Worm (Caenorhabditis elegans) whole organism, young adult: Measurements from ENCODE around the gene srh-5.
A peak's percentile ranks its signal among the peaks of the same experiment; 100 is the strongest.

Experiments used
- B0035.1 ChIP-seq: sonication (generic microtip); optimal IDR thresholded peaks from 2 replicates; lab custom pipeline; 2016; ENCODE audit warnings: missing genetic modification characterization, mild to moderate bottlenecking, missing compliant biosample characterization, missing genotype, missing genetic modification reagents
- C17E4.6 ChIP-seq: fragments of 200-800 bp; sonication (Bioruptor generic); IDR thresholded peaks from 2 replicates; pipeline ENCODE4 v1.3.6; 2022; ENCODE audit warnings: missing genetic modification reagents, missing genetic modification characterization, missing compliant biosample characterization
- D2030.7 ChIP-seq: fragments of 200-800 bp; sonication (Bioruptor generic); IDR thresholded peaks from 2 replicates; pipeline ENCODE4 v1.3.6; 2022; ENCODE audit warnings: missing genetic modification reagents, missing genetic modification characterization, missing compliant biosample characterization
- F55B11.4 ChIP-seq: sonication (generic microtip); optimal IDR thresholded peaks from 2 replicates; lab custom pipeline; 2016; ENCODE audit warnings: missing compliant biosample characterization, missing genetic modification characterization, borderline replicate concordance; ENCODE audit not compliant: insufficient read depth
- F57A8.1 ChIP-seq: fragments of 200-800 bp; sonication (Bioruptor generic); optimal IDR thresholded peaks from 2 replicates; lab custom pipeline; 2018; ENCODE audit warnings: mild to moderate bottlenecking, missing genetic modification characterization, moderate library complexity, missing compliant biosample characterization
- K12H6.12 ChIP-seq: fragments of 200-800 bp; sonication (Bioruptor generic); optimal IDR thresholded peaks from 2 replicates; lab custom pipeline; 2018; ENCODE audit warnings: mild to moderate bottlenecking, missing genetic modification characterization, missing compliant biosample characterization
- T26A5.8 ChIP-seq: sonication (generic microtip); optimal IDR thresholded peaks from 2 replicates; lab custom pipeline; 2016; ENCODE audit warnings: missing genetic modification characterization, missing compliant biosample characterization
- Y53F4B.3 ChIP-seq: fragments of 200-800 bp; sonication (Bioruptor generic); IDR thresholded peaks from 2 replicates; pipeline ENCODE4 v1.3.6; 2022; ENCODE audit warnings: missing genetic modification reagents, missing genetic modification characterization, missing compliant biosample characterization
- Y95B8A.8 ChIP-seq: fragments of 200-800 bp; sonication (Bioruptor generic); IDR thresholded peaks from 2 replicates; pipeline ENCODE4 v1.3.6; 2022; ENCODE audit warnings: missing genetic modification reagents, missing genetic modification characterization, missing compliant biosample characterization
- ZK185.1 ChIP-seq: sonication (generic microtip); optimal IDR thresholded peaks from 2 replicates; lab custom pipeline; 2016; ENCODE audit warnings: mild to moderate bottlenecking, missing genetic modification characterization, missing compliant biosample characterization; ENCODE audit not compliant: poor library complexity, severe bottlenecking
- attf-3 ChIP-seq: fragments of 200-800 bp; sonication (Bioruptor generic); conservative IDR thresholded peaks from 2 replicates; pipeline ENCODE4 v1.3.6; 2022; ENCODE audit warnings: missing genetic modification reagents, missing genetic modification characterization, missing compliant biosample characterization
- attf-6 ChIP-seq: fragments of 200-800 bp; sonication (Bioruptor generic); IDR thresholded peaks from 2 replicates; pipeline ENCODE4 v1.3.6; 2022; ENCODE audit warnings: missing genetic modification reagents, missing genetic modification characterization, missing compliant biosample characterization
- bed-1 ChIP-seq: fragments of 200-800 bp; sonication (Bioruptor generic); IDR thresholded peaks from 2 replicates; pipeline ENCODE4 v1.3.6; 2022; ENCODE audit warnings: missing genetic modification reagents, missing genetic modification characterization, missing compliant biosample characterization
- ceh-91 ChIP-seq: fragments of 200-800 bp; sonication (Bioruptor generic); IDR thresholded peaks from 2 replicates; pipeline ENCODE4 v1.3.6; 2022; ENCODE audit warnings: missing genetic modification reagents, missing genetic modification characterization, missing compliant biosample characterization
- dpff-1 ChIP-seq: sonication (generic microtip); optimal IDR thresholded peaks from 2 replicates; lab custom pipeline; 2017; ENCODE audit warnings: mild to moderate bottlenecking, missing genetic modification characterization, missing compliant biosample characterization
- efl-1 ChIP-seq: fragments of 150-350 bp; optimal IDR thresholded peaks from 2 replicates; lab custom pipeline; 2014; ENCODE audit warnings: missing biosample characterization, missing genetic modification reagents, missing genetic modification characterization
- egl-18 ChIP-seq: fragments of 200-800 bp; sonication (Bioruptor generic); IDR thresholded peaks from 2 replicates; pipeline ENCODE4 v1.3.6; 2022; ENCODE audit warnings: missing genetic modification reagents, missing genetic modification characterization, missing compliant biosample characterization
- hmg-1.2 ChIP-seq: fragments of 200-800 bp; sonication (Bioruptor generic); IDR thresholded peaks from 2 replicates; pipeline ENCODE4 v1.3.6; 2022; ENCODE audit warnings: missing genetic modification reagents, missing genetic modification characterization, missing compliant biosample characterization
- hrde-1 ChIP-seq: sonication (generic microtip); optimal IDR thresholded peaks from 2 replicates; lab custom pipeline; 2016; ENCODE audit warnings: missing genetic modification characterization, mild to moderate bottlenecking, missing compliant biosample characterization, moderate library complexity, missing genotype, missing genetic modification reagents, borderline replicate concordance
- hsf-1 ChIP-seq: fragments of 200-800 bp; sonication (Bioruptor generic); IDR thresholded peaks from 2 replicates; pipeline ENCODE4 v1.3.6; 2022; ENCODE audit warnings: missing genetic modification reagents, missing genetic modification characterization, missing compliant biosample characterization
- let-526 ChIP-seq: fragments of 200-800 bp; sonication (Bioruptor generic); IDR thresholded peaks from 2 replicates; pipeline ENCODE4 v1.3.6; 2022; ENCODE audit warnings: missing genetic modification reagents, missing genetic modification characterization, missing compliant biosample characterization
- lin-40 ChIP-seq: sonication (generic microtip); optimal IDR thresholded peaks from 2 replicates; lab custom pipeline; 2016; ENCODE audit warnings: missing genetic modification characterization, mild to moderate bottlenecking, missing compliant biosample characterization, missing genotype, missing genetic modification reagents
- lir-1 ChIP-seq: fragments of 200-800 bp; sonication (Bioruptor generic); conservative IDR thresholded peaks from 2 replicates; pipeline ENCODE4 v1.3.6; 2022; ENCODE audit warnings: missing genetic modification reagents, missing genetic modification characterization, missing compliant biosample characterization
- lsy-27 ChIP-seq: sonication (generic microtip); optimal IDR thresholded peaks from 2 replicates; lab custom pipeline; 2017; ENCODE audit warnings: missing genetic modification characterization, mild to moderate bottlenecking, missing compliant biosample characterization, antibody characterized with exemption, missing genotype, borderline replicate concordance; ENCODE audit not compliant: insufficient read depth
- mes-4 ChIP-seq: sonication (generic microtip); optimal IDR thresholded peaks from 2 replicates; lab custom pipeline; 2016; ENCODE audit warnings: missing genotype, missing genetic modification characterization, missing compliant biosample characterization
- nhr-120 ChIP-seq: fragments of 200-800 bp; sonication (Bioruptor generic); IDR thresholded peaks from 2 replicates; pipeline ENCODE4 v1.3.6; 2022; ENCODE audit warnings: missing genetic modification characterization, missing compliant biosample characterization
- pbrm-1 ChIP-seq: fragments of 200-800 bp; sonication (Bioruptor generic); IDR thresholded peaks from 2 replicates; pipeline ENCODE4 v1.3.6; 2022; ENCODE audit warnings: missing genetic modification reagents, missing genetic modification characterization, missing compliant biosample characterization
- pha-4 ChIP-seq: fragments of 150-350 bp; sonication (generic microtip); optimal IDR thresholded peaks from 2 replicates; lab custom pipeline; 2014; ENCODE audit warnings: missing biosample characterization, missing genetic modification reagents, missing genetic modification characterization
- rec-8 ChIP-seq, 2 experiments: sonication (generic microtip); optimal IDR thresholded peaks; 2 replicates each; lab custom pipeline; 2016; ENCODE audit warnings: mild to moderate bottlenecking in 2 of 2, missing genetic modification characterization in 2 of 2, missing genetic modification reagents in 2 of 2, missing genotype in 2 of 2, missing biosample characterization in 1 of 2, missing compliant biosample characterization in 1 of 2, moderate library complexity in 1 of 2
- repo-1 ChIP-seq: sonication (generic microtip); optimal IDR thresholded peaks from 2 replicates; lab custom pipeline; 2017; ENCODE audit warnings: mild to moderate bottlenecking, missing genetic modification characterization, missing compliant biosample characterization
- rpc-1 ChIP-seq, 2 experiments: fragments of 150-350 bp in 1 of 2; sonication (generic microtip) in 1 of 2; optimal IDR thresholded peaks; 2 replicates each; lab custom pipeline; 2014 to 2018; ENCODE audit warnings: missing biosample characterization in 1 of 2, missing genetic modification characterization in 1 of 2, missing genetic modification reagents in 1 of 2, missing genotype in 1 of 2
- sdz-38 ChIP-seq: sonication (generic microtip); optimal IDR thresholded peaks from 2 replicates; lab custom pipeline; 2016; ENCODE audit warnings: missing genotype, missing genetic modification characterization, missing compliant biosample characterization
- snpc-1.1 ChIP-seq: sonication (generic microtip); optimal IDR thresholded peaks from 2 replicates; lab custom pipeline; 2017; ENCODE audit warnings: missing genetic modification characterization, mild to moderate bottlenecking, missing compliant biosample characterization, antibody characterized with exemption, moderate library complexity, missing genotype, missing genetic modification reagents; ENCODE audit not compliant: insufficient read depth
- snpc-1.3 ChIP-seq: sonication (generic microtip); optimal IDR thresholded peaks from 2 replicates; lab custom pipeline; 2017; ENCODE audit warnings: missing genetic modification characterization, mild to moderate bottlenecking, missing compliant biosample characterization, antibody characterized with exemption, moderate library complexity, missing genotype, missing genetic modification reagents; ENCODE audit not compliant: insufficient read depth
- sptf-2 ChIP-seq: fragments of 200-800 bp; sonication (Bioruptor generic); optimal IDR thresholded peaks from 2 replicates; lab custom pipeline; 2018; ENCODE audit warnings: mild to moderate bottlenecking, missing genetic modification characterization, missing compliant biosample characterization
- zfh-2 ChIP-seq: fragments of 200-800 bp; sonication (Bioruptor generic); conservative IDR thresholded peaks from 2 replicates; pipeline ENCODE4 v1.3.6; 2022; ENCODE audit warnings: missing genetic modification reagents, missing genetic modification characterization, missing compliant biosample characterization
- zim-3 ChIP-seq: sonication (generic microtip); optimal IDR thresholded peaks from 2 replicates; lab custom pipeline; 2017; ENCODE audit warnings: mild to moderate bottlenecking, missing genetic modification characterization, moderate library complexity, missing compliant biosample characterization
- ztf-18 ChIP-seq: sonication (generic microtip); optimal IDR thresholded peaks from 2 replicates; lab custom pipeline; 2016; ENCODE audit warnings: missing genotype, mild to moderate bottlenecking, missing genetic modification characterization, missing compliant biosample characterization
- ztf-25 ChIP-seq: fragments of 200-800 bp; sonication (Bioruptor generic); IDR thresholded peaks from 2 replicates; pipeline ENCODE4 v1.3.6; 2022; ENCODE audit warnings: missing genetic modification reagents, missing genetic modification characterization, missing compliant biosample characterization
- ztf-28 ChIP-seq: fragments of 200-800 bp; sonication (Bioruptor generic); IDR thresholded peaks from 2 replicates; pipeline ENCODE4 v1.3.6; 2022; ENCODE audit warnings: missing genetic modification reagents, missing genetic modification characterization, missing compliant biosample characterization

srh-5 gene

ce11 chrV:1651045-1651444 is 34.4 kb upstream of the srh-5 start, which contains the start of gene irld-44:
TSS of gene irld-44 (plus strand) at chrV:1651345.
- no peak for TF ChIP-seq sdz-38 (tag; lab: Kevin White, UChicago)
- TF ChIP-seq, all 124 proteins: peak for 0

DNA sequence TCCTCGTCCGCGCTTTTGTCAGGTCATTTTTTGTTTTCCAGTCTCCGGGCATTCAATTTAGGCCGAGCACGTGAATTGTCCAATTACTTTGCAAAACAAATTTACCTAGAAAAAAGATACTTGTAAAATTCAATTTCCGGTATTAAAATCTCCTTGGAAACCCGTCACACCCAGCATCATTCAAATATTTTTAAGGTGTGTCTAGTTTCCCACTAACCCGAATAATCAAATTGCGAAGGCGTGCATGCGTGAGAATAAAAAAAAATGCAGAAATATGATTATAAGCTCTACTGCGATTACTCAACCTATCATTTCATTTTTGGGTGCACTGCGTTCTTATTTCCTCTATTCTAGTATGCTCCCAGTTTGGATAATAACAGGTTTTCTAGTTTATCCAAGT is 30.6 kb upstream of the srh-5 start, which contains the start of gene irld-11:
TSS of gene irld-11 (plus strand) at position 301 of the 400 bp plus-strand sequence.
- TF ChIP-seq sptf-2 (GFP tag; lab: Kevin White, UChicago) (no peak), attf-6 (GFP tag; lab: Robert Waterston, UW) (no peak), lsy-27 (tag; lab: Kevin White, UChicago) (no peak), pha-4 (tag; lab: Kevin White, UChicago) (no peak), snpc-1.3 (tag; lab: Kevin White, UChicago) (no peak), Y95B8A.8 (GFP tag; lab: Robert Waterston, UW) (no peak), let-526 (GFP tag; lab: Robert Waterston, UW) (no peak), repo-1 (tag; lab: Kevin White, UChicago) (no peak), ztf-25 (GFP tag; lab: Robert Waterston, UW) (no peak), hmg-1.2 (no peak), ztf-18 (tag; lab: Kevin White, UChicago) (no peak), dpff-1 (tag; lab: Kevin White, UChicago) (no peak), ceh-91 (GFP tag; lab: Robert Waterston, UW) (no peak), efl-1 (GFP tag; lab: Kevin White, UChicago) (no peak), rec-8 (tag; optimal IDR thresholded peaks at IDR 0.05; lab: Kevin White, UChicago) (no peak), B0035.1 (tag; lab: Kevin White, UChicago) (no peak), snpc-1.1 (tag; lab: Kevin White, UChicago) (no peak), K12H6.12 (tag; lab: Kevin White, UChicago) (no peak)

DNA sequence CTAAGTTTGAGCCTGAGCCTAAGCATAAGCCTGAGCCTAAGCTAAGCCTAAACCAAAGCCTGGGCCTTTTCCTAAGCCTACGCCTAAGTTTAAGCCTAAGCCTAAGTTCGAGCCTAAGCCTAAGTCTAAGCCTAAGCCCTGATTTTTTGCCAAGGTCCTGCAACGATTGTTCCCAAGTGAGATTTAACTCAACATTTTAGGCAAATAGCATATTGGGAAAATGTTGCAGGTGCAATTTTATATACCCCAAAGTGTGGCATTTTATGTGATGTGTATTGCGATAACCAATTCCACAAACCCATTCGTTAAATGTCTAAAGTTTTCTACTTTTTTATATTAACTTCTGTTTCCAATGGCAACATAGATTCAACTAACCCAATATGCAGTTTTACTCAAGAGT is 23.2 kb upstream of the srh-5 start, which contains the start of gene irld-40:
TSS of gene irld-40 (plus strand) at position 301 of the 400 bp plus-strand sequence.
- TF ChIP-seq T26A5.8 (tag; lab: Kevin White, UChicago) (no peak), hsf-1 (0 out of 2 replicates have a peak, but pooled peaks have one; percentile 32)
- TF ChIP-seq, all 124 proteins: peak for 1

DNA sequence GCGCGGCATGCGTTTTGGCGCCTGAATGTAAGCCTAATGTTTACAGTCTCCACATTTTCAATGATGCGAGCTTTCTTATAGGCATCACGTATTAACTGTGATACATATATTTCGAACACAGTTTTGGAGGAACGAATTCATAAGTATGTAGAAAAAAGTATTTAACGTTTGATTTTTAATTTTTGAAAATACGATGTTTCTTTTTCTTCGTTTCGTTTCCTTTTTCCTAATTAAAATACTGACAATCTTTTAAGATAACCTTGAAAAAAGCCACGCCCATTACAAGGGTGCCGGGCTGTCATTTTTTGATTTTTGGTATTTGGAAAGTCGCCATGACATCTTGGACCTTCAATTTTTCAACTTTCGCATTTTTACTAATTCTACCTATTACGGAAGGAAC is 20.5 kb upstream of the srh-5 start, which contains the start of gene K04F1.9:
TSS of gene K04F1.9 (plus strand) at position 301 of the 400 bp plus-strand sequence.
- TF ChIP-seq Y53F4B.3 (GFP tag; lab: Robert Waterston, UW) (no peak), ZK185.1 (tag; lab: Kevin White, UChicago) (no peak), dpff-1 (tag; lab: Kevin White, UChicago) (no peak), bed-1 (GFP tag; lab: Robert Waterston, UW) (no peak), ztf-25 (GFP tag; lab: Robert Waterston, UW) (no peak), F57A8.1 (GFP tag; lab: Kevin White, UChicago) (no peak), lir-1 (GFP tag; lab: Robert Waterston, UW) (no peak), zim-3 (tag; lab: Kevin White, UChicago) (no peak)

DNA sequence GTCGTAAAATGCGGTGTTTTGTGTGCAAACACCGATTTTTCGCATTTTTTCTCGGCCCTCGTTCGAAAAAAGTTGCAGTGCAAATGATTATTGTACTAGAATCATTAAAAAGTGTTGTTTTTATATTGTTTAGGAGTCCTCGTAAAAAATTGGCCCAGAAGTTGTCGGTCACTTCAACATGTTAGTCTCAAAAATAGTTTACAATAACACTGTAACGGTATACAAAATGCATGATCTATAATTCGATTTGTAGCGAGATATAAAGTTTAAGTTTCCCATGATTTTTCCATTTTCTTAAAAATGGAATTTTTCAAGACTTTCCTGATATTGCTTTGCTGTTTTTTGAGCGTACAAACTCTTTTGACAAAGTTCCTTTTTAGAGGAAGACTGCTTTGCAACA is 18.5 kb upstream of the srh-5 start, which contains the start of gene K04F1.8:
TSS of gene K04F1.8 (plus strand) at position 301 of the 400 bp plus-strand sequence.
- TF ChIP-seq D2030.7 (GFP tag; lab: Robert Waterston, UW) (no peak), C17E4.6 (GFP tag; lab: Robert Waterston, UW) (no peak), F55B11.4 (tag; lab: Kevin White, UChicago) (no peak), ztf-28 (GFP tag; lab: Robert Waterston, UW) (no peak), nhr-120 (no peak), hrde-1 (tag; lab: Kevin White, UChicago) (no peak), rpc-1 (optimal IDR thresholded peaks at IDR 0.05; lab: Kevin White, UChicago) (no peak), rpc-1 (tag; optimal IDR thresholded peaks at IDR 0.05; lab: Kevin White, UChicago) (no peak), zfh-2 (GFP tag; lab: Robert Waterston, UW) (no peak), pbrm-1 (GFP tag; lab: Robert Waterston, UW) (no peak), mes-4 (tag; lab: Kevin White, UChicago) (no peak), lin-40 (tag; lab: Kevin White, UChicago) (no peak), repo-1 (tag; lab: Kevin White, UChicago) (no peak), egl-18 (GFP tag; lab: Robert Waterston, UW) (no peak), Y95B8A.8 (GFP tag; lab: Robert Waterston, UW) (no peak), attf-3 (GFP tag; lab: Robert Waterston, UW) (no peak)
